Fruit fly (Drosophila melanogaster) whole organism, embryonic: ENCODE results near the gene euc.

Experiments used
- Atf6 ChIP-seq: fragments of 200-800 bp; sonication (Bioruptor generic); IDR thresholded peaks from 2 replicates; pipeline ENCODE4 v1.3.6; 2022; ENCODE audit warnings: missing biosample characterization, missing genetic modification characterization
- B-H2 ChIP-seq: fragments of 200-800 bp; sonication (Bioruptor generic); optimal IDR thresholded peaks from 2 replicates; lab custom pipeline; 2018; ENCODE audit warnings: missing biosample characterization, mild to moderate bottlenecking, missing genetic modification characterization
- Bteb2 ChIP-seq: fragments of 200-800 bp; sonication (Bioruptor generic); optimal IDR thresholded peaks from 2 replicates; lab custom pipeline; 2016; ENCODE audit warnings: missing biosample characterization, missing genetic modification characterization
- CG10654 ChIP-seq: fragments of 200-800 bp; sonication (Bioruptor generic); optimal IDR thresholded peaks from 2 replicates; lab custom pipeline; 2016; ENCODE audit warnings: missing biosample characterization, missing genetic modification characterization
- CG12219 ChIP-seq: fragments of 200-800 bp; sonication (Bioruptor generic); optimal IDR thresholded peaks from 3 replicates; lab custom pipeline; 2018; ENCODE audit warnings: missing biosample characterization, mild to moderate bottlenecking, missing genetic modification characterization
- CG12744 ChIP-seq: fragments of 200-800 bp; sonication (Bioruptor generic); optimal IDR thresholded peaks from 2 replicates; lab custom pipeline; 2016; ENCODE audit warnings: missing biosample characterization, missing genetic modification characterization
- CG13424 ChIP-seq: fragments of 200-800 bp; sonication (Bioruptor generic); optimal IDR thresholded peaks from 2 replicates; lab custom pipeline; 2019; ENCODE audit warnings: missing biosample characterization, mild to moderate bottlenecking, missing genetic modification characterization, moderate library complexity
- CG14441 ChIP-seq: fragments of 200-800 bp; sonication (Bioruptor generic); IDR thresholded peaks from 2 replicates; pipeline ENCODE4 v1.3.6; 2022; ENCODE audit warnings: missing biosample characterization, missing genetic modification characterization
- CG17328 ChIP-seq: fragments of 200-800 bp; sonication (Bioruptor generic); IDR thresholded peaks from 2 replicates; pipeline ENCODE4 v1.3.6; 2022; ENCODE audit warnings: missing biosample characterization, missing genetic modification characterization
- CG17385 ChIP-seq: fragments of 200-800 bp; sonication (Bioruptor generic); optimal IDR thresholded peaks from 3 replicates; lab custom pipeline; 2018; ENCODE audit warnings: missing biosample characterization, mild to moderate bottlenecking, missing genetic modification characterization
- CG17802 ChIP-seq: fragments of 200-800 bp; sonication (Bioruptor generic); optimal IDR thresholded peaks from 2 replicates; lab custom pipeline; 2018; ENCODE audit warnings: missing biosample characterization, mild to moderate bottlenecking, missing genetic modification characterization, moderate library complexity
- CG2120 ChIP-seq: fragments of 200-800 bp; sonication (Bioruptor generic); optimal IDR thresholded peaks from 3 replicates; lab custom pipeline; 2016; ENCODE audit warnings: missing biosample characterization, missing genetic modification characterization
- CG3163 ChIP-seq: fragments of 200-800 bp; sonication (Bioruptor generic); optimal IDR thresholded peaks from 3 replicates; lab custom pipeline; 2016; ENCODE audit warnings: missing biosample characterization, missing genetic modification characterization
- CG34376 ChIP-seq: fragments of 200-800 bp; sonication (Bioruptor generic); optimal IDR thresholded peaks from 2 replicates; lab custom pipeline; 2018; ENCODE audit warnings: missing biosample characterization, mild to moderate bottlenecking, missing genetic modification characterization
- CG4404 ChIP-seq: fragments of 200-800 bp; sonication (Bioruptor generic); IDR thresholded peaks from 2 replicates; pipeline ENCODE4 v1.3.6; 2022; ENCODE audit warnings: missing biosample characterization, missing genetic modification characterization
- CG7556 ChIP-seq: fragments of 200-800 bp; sonication (Bioruptor generic); optimal IDR thresholded peaks from 2 replicates; lab custom pipeline; 2017; ENCODE audit warnings: missing biosample characterization, mild to moderate bottlenecking, missing genetic modification characterization
- CG7963 ChIP-seq: fragments of 200-800 bp; sonication (Bioruptor generic); IDR thresholded peaks from 3 replicates; pipeline ENCODE4 v1.3.6; 2022; ENCODE audit warnings: missing biosample characterization, missing genetic modification characterization; ENCODE audit not compliant: partially characterized antibody
- CG8290 ChIP-seq, 3 experiments: fragments of 200-800 bp; sonication (Bioruptor generic); optimal IDR thresholded peaks; 2 replicates each; lab custom pipeline; 2016 to 2019; ENCODE audit warnings: missing biosample characterization in 3 of 3, missing genetic modification characterization in 3 of 3, mild to moderate bottlenecking in 2 of 3, moderate library complexity in 1 of 3
- CG9727 ChIP-seq: fragments of 200-800 bp; sonication (Bioruptor generic); optimal IDR thresholded peaks from 3 replicates; lab custom pipeline; 2017; ENCODE audit warnings: missing biosample characterization, mild to moderate bottlenecking, missing genetic modification characterization
- Deaf1 ChIP-seq: fragments of 200-800 bp; optimal IDR thresholded peaks from 3 replicates; lab custom pipeline; 2019; ENCODE audit warnings: missing biosample characterization, mild to moderate bottlenecking, missing genetic modification characterization, moderate library complexity
- Dll ChIP-seq: fragments of 200-800 bp; sonication (Bioruptor generic); IDR thresholded peaks from 4 replicates; pipeline ENCODE4 v1.3.6; 2022; ENCODE audit warnings: missing biosample characterization, missing genetic modification characterization; ENCODE audit not compliant: partially characterized antibody
- Doc3 ChIP-seq: fragments of 200-800 bp; sonication (Bioruptor generic); IDR thresholded peaks from 3 replicates; pipeline ENCODE4 v1.3.6; 2022; ENCODE audit warnings: missing biosample characterization, missing genetic modification characterization; ENCODE audit not compliant: partially characterized antibody
- H15 ChIP-seq: fragments of 200-800 bp; sonication (Bioruptor generic); IDR thresholded peaks from 3 replicates; pipeline ENCODE4 v1.3.6; 2022; ENCODE audit warnings: missing biosample characterization, missing genetic modification characterization
- HLH3B ChIP-seq: fragments of 200-800 bp; sonication (Bioruptor generic); IDR thresholded peaks from 2 replicates; pipeline ENCODE4 v1.3.6; 2022; ENCODE audit warnings: missing biosample characterization, missing genetic modification characterization
- HLHmδ ChIP-seq: fragments of 200-800 bp; sonication (Bioruptor generic); optimal IDR thresholded peaks from 2 replicates; lab custom pipeline; 2018; ENCODE audit warnings: missing biosample characterization, mild to moderate bottlenecking, missing genetic modification characterization, moderate library complexity
- Hey ChIP-seq: fragments of 200-800 bp; sonication (Bioruptor generic); optimal IDR thresholded peaks from 3 replicates; lab custom pipeline; 2018; ENCODE audit warnings: missing biosample characterization, mild to moderate bottlenecking, missing genetic modification characterization
- Lim3 ChIP-seq: fragments of 200-800 bp; sonication (Bioruptor generic); IDR thresholded peaks from 2 replicates; pipeline ENCODE4 v1.3.6; 2022; ENCODE audit warnings: missing biosample characterization, missing genetic modification characterization
- Nf-YC ChIP-seq: fragments of 200-800 bp; optimal IDR thresholded peaks from 3 replicates; lab custom pipeline; 2019; ENCODE audit warnings: missing biosample characterization, mild to moderate bottlenecking, missing genetic modification characterization, moderate library complexity
- Oli ChIP-seq: fragments of 200-800 bp; sonication (Bioruptor generic); optimal IDR thresholded peaks from 2 replicates; lab custom pipeline; 2018; ENCODE audit warnings: missing biosample characterization, mild to moderate bottlenecking, missing genetic modification characterization, moderate library complexity
- Ptx1 ChIP-seq: fragments of 200-800 bp; sonication (Bioruptor generic); IDR thresholded peaks from 2 replicates; pipeline ENCODE4 v1.3.6; 2022; ENCODE audit warnings: missing biosample characterization, missing genetic modification characterization
- Sox102F ChIP-seq: fragments of 200-800 bp; sonication (Bioruptor generic); optimal IDR thresholded peaks from 2 replicates; lab custom pipeline; 2018; ENCODE audit warnings: missing biosample characterization, mild to moderate bottlenecking, missing genetic modification characterization, moderate library complexity
- Sry-δ ChIP-seq: fragments of 200-800 bp; sonication (Bioruptor generic); optimal IDR thresholded peaks from 2 replicates; lab custom pipeline; 2016; ENCODE audit warnings: missing biosample characterization, missing genetic modification characterization
- YL-1 ChIP-seq: fragments of 200-800 bp; sonication (Bioruptor generic); optimal IDR thresholded peaks from 3 replicates; lab custom pipeline; 2017; ENCODE audit warnings: missing biosample characterization, mild to moderate bottlenecking, missing genetic modification characterization
- emc ChIP-seq: fragments of 200-800 bp; sonication (Bioruptor generic); optimal IDR thresholded peaks from 2 replicates; lab custom pipeline; 2016; ENCODE audit warnings: missing biosample characterization, missing genetic modification characterization
- exex ChIP-seq: fragments of 200-800 bp; sonication (Bioruptor generic); optimal IDR thresholded peaks from 4 replicates; lab custom pipeline; 2018; ENCODE audit warnings: missing biosample characterization, mild to moderate bottlenecking, missing genetic modification characterization, moderate library complexity
- fd64A ChIP-seq: fragments of 200-800 bp; sonication (Bioruptor generic); optimal IDR thresholded peaks from 3 replicates; lab custom pipeline; 2018; ENCODE audit warnings: missing biosample characterization, mild to moderate bottlenecking, missing genetic modification characterization
- ftz-f1 ChIP-seq: fragments of 200-800 bp; sonication (Bioruptor generic); optimal IDR thresholded peaks from 2 replicates; lab custom pipeline; 2016; ENCODE audit warnings: missing biosample characterization, missing genetic modification characterization
- gsb ChIP-seq: fragments of 200-800 bp; sonication (Bioruptor generic); IDR thresholded peaks from 2 replicates; pipeline ENCODE4 v1.3.6; 2022; ENCODE audit warnings: missing biosample characterization, missing genetic modification characterization
- gsb-n ChIP-seq: fragments of 200-800 bp; sonication (Bioruptor generic); optimal IDR thresholded peaks from 3 replicates; lab custom pipeline; 2018; ENCODE audit warnings: missing biosample characterization, mild to moderate bottlenecking, missing genetic modification characterization
- ind ChIP-seq: fragments of 200-800 bp; sonication (Bioruptor generic); optimal IDR thresholded peaks from 3 replicates; lab custom pipeline; 2016; ENCODE audit warnings: missing biosample characterization, missing genetic modification characterization
- lola ChIP-seq, 3 experiments: fragments of >200 bp in 2 of 3; fragments of 200-800 bp in 1 of 3; sonication (Bioruptor generic) in 1 of 3; optimal IDR thresholded peaks; 2 replicates each; lab custom pipeline; 2017 to 2019; ENCODE audit warnings: missing biosample characterization in 3 of 3, missing genetic modification characterization in 3 of 3, mild to moderate bottlenecking in 1 of 3, moderate library complexity in 1 of 3
- mirr ChIP-seq: fragments of 200-800 bp; sonication (Bioruptor generic); optimal IDR thresholded peaks from 3 replicates; lab custom pipeline; 2018; ENCODE audit warnings: missing biosample characterization, mild to moderate bottlenecking, missing genetic modification characterization
- nerfin-1 ChIP-seq: fragments of 200-800 bp; sonication (Bioruptor generic); optimal IDR thresholded peaks from 3 replicates; lab custom pipeline; 2019; ENCODE audit warnings: missing biosample characterization, mild to moderate bottlenecking, missing genetic modification characterization, moderate library complexity
- odd ChIP-seq: fragments of 200-800 bp; sonication (Bioruptor generic); optimal IDR thresholded peaks from 2 replicates; lab custom pipeline; 2017; ENCODE audit warnings: missing biosample characterization, mild to moderate bottlenecking, missing genetic modification characterization
- pan ChIP-seq, 4 experiments: fragments of >200 bp in 3 of 4; fragments of 200-800 bp in 1 of 4; sonication (Bioruptor generic) in 1 of 4; optimal IDR thresholded peaks in 3 of 4; IDR thresholded peaks in 1 of 4; 2 replicates each; pipeline versions ENCODE4 v1.3.6 to Lab custom; 2017 to 2022; ENCODE audit warnings: missing biosample characterization in 2 of 4, missing genetic modification characterization in 2 of 4, mixed read lengths in 1 of 4
- pita ChIP-seq: fragments of 200-800 bp; sonication (Bioruptor generic); optimal IDR thresholded peaks from 2 replicates; lab custom pipeline; 2017; ENCODE audit warnings: missing biosample characterization, mild to moderate bottlenecking, missing genetic modification characterization
- repo ChIP-seq: fragments of 200-800 bp; sonication (Bioruptor generic); optimal IDR thresholded peaks from 2 replicates; lab custom pipeline; 2016; ENCODE audit warnings: missing biosample characterization, missing genetic modification characterization
- sens-2 ChIP-seq: fragments of 200-800 bp; sonication (Bioruptor generic); IDR thresholded peaks from 2 replicates; pipeline ENCODE4 v1.3.6; 2022; ENCODE audit warnings: missing biosample characterization, missing genetic modification characterization
- z ChIP-seq: fragments of 200-800 bp; sonication (Bioruptor generic); IDR thresholded peaks from 3 replicates; pipeline ENCODE4 v1.3.6; 2022; ENCODE audit warnings: missing biosample characterization, missing genetic modification characterization

euc gene

DNA sequence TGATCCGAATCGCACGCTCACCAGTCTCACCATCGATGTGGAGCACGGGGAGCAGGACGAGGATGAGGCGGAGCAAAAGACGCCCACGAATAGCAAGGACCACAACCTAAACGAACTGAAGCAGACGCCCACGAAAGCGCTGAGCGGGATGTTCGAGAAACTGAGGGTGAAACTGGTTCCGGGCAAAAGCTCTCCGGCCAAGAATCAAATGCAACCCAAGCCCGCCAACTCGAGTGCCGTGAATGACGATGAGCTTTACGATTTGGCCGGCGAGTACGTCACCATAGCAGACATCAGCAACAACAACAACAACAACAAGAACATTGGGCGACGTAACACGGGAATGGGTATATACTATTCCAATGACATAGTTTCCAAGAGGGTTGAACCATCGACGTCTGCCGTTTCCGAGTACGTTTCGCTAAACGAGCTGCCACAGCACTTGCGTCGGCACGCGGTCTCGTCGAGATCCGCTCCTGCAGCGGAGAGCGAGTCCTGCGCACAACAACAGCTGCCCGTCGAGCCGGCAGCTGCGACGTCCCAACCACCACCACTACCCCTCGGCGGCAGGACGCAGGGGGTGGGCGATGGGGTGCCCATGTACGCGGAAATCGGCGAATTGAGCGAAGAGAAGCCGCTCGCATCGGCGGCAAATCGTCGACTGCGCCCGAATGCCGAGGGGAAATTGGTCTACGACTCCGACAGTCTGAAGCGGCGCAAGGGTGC is 38.9 kb upstream of the euc start (continued):
- no peak for TF ChIP-seq CG9727 (GFP tag; lab: Kevin White, UChicago)
- TF ChIP-seq z (GFP tag; lab: Robert Waterston, UW), result no peak
- TF ChIP-seq HLH3B (GFP tag; lab: Robert Waterston, UW), result no peak
- TF ChIP-seq Deaf1 (tag; lab: Kevin White, UChicago), result peak; percentile 97
- no peak for TF ChIP-seq gsb-n (tag; lab: Kevin White, UChicago)
- no peak for TF ChIP-seq exex
- TF ChIP-seq B-H2 (GFP tag; lab: Kevin White, UChicago), result no peak
- no peak for TF ChIP-seq CG17385 (GFP tag; lab: Kevin White, UChicago)
- no peak for TF ChIP-seq Doc3 (GFP tag; lab: Robert Waterston, UW)
- no peak for TF ChIP-seq Sry-δ (GFP tag; lab: Kevin White, UChicago)
- no peak for TF ChIP-seq CG10654 (GFP tag; lab: Kevin White, UChicago)
- TF ChIP-seq Bteb2 (GFP tag; lab: Kevin White, UChicago), result no peak
- peak; percentile 44 for TF ChIP-seq Nf-YC (tag; lab: Kevin White, UChicago)
- no peak for TF ChIP-seq CG7963 (GFP tag; lab: Robert Waterston, UW)
- TF ChIP-seq HLHmδ, result no peak
- TF ChIP-seq Lim3 (GFP tag; lab: Robert Waterston, UW), result no peak
- no peak for TF ChIP-seq fd64A
- no peak for TF ChIP-seq CG17802 (tag; lab: Kevin White, UChicago)
- no peak for TF ChIP-seq Ptx1
- TF ChIP-seq Sox102F (GFP tag; lab: Kevin White, UChicago), result no peak
- TF ChIP-seq CG17328 (GFP tag; lab: Robert Waterston, UW), result no peak
- TF ChIP-seq sens-2 (GFP tag; lab: Robert Waterston, UW), result no peak
- TF ChIP-seq YL-1 (GFP tag; lab: Kevin White, UChicago), result no peak
- TF ChIP-seq CG13424 (tag; lab: Kevin White, UChicago), result no peak
- no peak for TF ChIP-seq ind
- no peak for TF ChIP-seq emc (GFP tag; lab: Kevin White, UChicago)
- no peak for TF ChIP-seq ftz-f1 (GFP tag; lab: Kevin White, UChicago)
- no peak for TF ChIP-seq H15 (GFP tag; lab: Robert Waterston, UW)
- no peak for TF ChIP-seq Atf6 (GFP tag; lab: Robert Waterston, UW)
- peak; percentile 18 for TF ChIP-seq pita (GFP tag; lab: Kevin White, UChicago)
- TF ChIP-seq CG3163, result no peak
- TF ChIP-seq CG7556 (GFP tag; lab: Kevin White, UChicago), result no peak
- TF ChIP-seq Dll, result peak; percentile 41; the same call in 1 of the 4 replicates
- no peak for TF ChIP-seq odd (GFP tag; lab: Kevin White, UChicago)
- peak; percentile 97 for TF ChIP-seq nerfin-1 (tag; lab: Kevin White, UChicago)
- no peak for TF ChIP-seq repo
- TF ChIP-seq CG2120, result no peak
- TF ChIP-seq Hey (tag; lab: Kevin White, UChicago), result no peak
- no peak for TF ChIP-seq CG8290 (GFP tag; optimal IDR thresholded peaks at IDR 0.05; lab: Kevin White, UChicago)
- TF ChIP-seq CG8290 (tag; optimal IDR thresholded peaks at IDR 0.05; lab: Kevin White, UChicago), result no peak
- TF ChIP-seq gsb, result no peak
- no peak for TF ChIP-seq CG12219
- no peak for TF ChIP-seq CG12744 (GFP tag; lab: Kevin White, UChicago)
- no peak for TF ChIP-seq mirr (GFP tag; lab: Kevin White, UChicago)
- no peak for TF ChIP-seq CG34376 (GFP tag; lab: Kevin White, UChicago)
- TF ChIP-seq CG4404 (GFP tag; lab: Robert Waterston, UW), result 0 out of 2 replicates have a peak, but pooled peaks have one; percentile 15
- TF ChIP-seq Oli (tag; lab: Kevin White, UChicago), result no peak
- no peak for TF ChIP-seq lola (GFP tag; optimal IDR thresholded peaks at IDR 0.05; lab: Kevin White, UChicago)
- TF ChIP-seq CG14441 (GFP tag; lab: Robert Waterston, UW), result no peak
- no peak for TF ChIP-seq pan (optimal IDR thresholded peaks at IDR 0.05; lab: Kevin White, UChicago)
- no peak for TF ChIP-seq pan (GFP tag; optimal IDR thresholded peaks at IDR 0.05 in 1 of 2, IDR thresholded peaks at IDR 0.05 in 1 of 2)
